Worm (Caenorhabditis elegans): Measurements from ENCODE around the gene R12H7.4.

Gene R12H7.4

ce11 chrX:13212528-13212927 lies 4.4 kb upstream of the R12H7.4 start:
- no peak for TF ChIP-seq unc-62 (GFP tag; optimal IDR thresholded peaks at IDR 0.05)

- no peak for TF ChIP-seq unc-62 (GFP tag; optimal IDR thresholded peaks at IDR 0.05)
Measured at ce11 chrX:13217940-13218339, 1.0 kb downstream of the R12H7.4 start.

ce11 chrX:13220609-13221008 lies 3.7 kb downstream of the R12H7.4 start:
- no peak for TF ChIP-seq unc-62 (GFP tag; optimal IDR thresholded peaks at IDR 0.05)

- no peak for TF ChIP-seq unc-62 (GFP tag; optimal IDR thresholded peaks at IDR 0.05)
Measured at ce11 chrX:13221357-13221756, 4.5 kb downstream of the R12H7.4 start, which contains the start of gene asp-4. asp-4 (minus strand) TSS chrX:13221462.

ce11 chrX:13223437-13223836 lies 6.5 kb downstream of the R12H7.4 start, which contains the start of gene skr-20:
skr-20 (minus strand) TSS chrX:13223537.
- no peak for TF ChIP-seq unc-62 (GFP tag; optimal IDR thresholded peaks at IDR 0.05)

- no peak for TF ChIP-seq unc-62 (GFP tag; optimal IDR thresholded peaks at IDR 0.05)
Measured at ce11 chrX:13224608-13225007, 7.7 kb downstream of the R12H7.4 start, which contains the start of gene skr-19. skr-19 (minus strand) TSS chrX:13224708.

ce11 chrX:13225111-13225905 lies 8.4 kb downstream of the R12H7.4 start:
- no peak for TF ChIP-seq unc-62 (GFP tag; optimal IDR thresholded peaks at IDR 0.05)

ce11 chrX:13226614-13227096 lies 9.8 kb downstream of the R12H7.4 start, which contains the start of gene skr-21:
skr-21 (minus strand) TSS chrX:13226664.
- no peak for TF ChIP-seq unc-62 (GFP tag; optimal IDR thresholded peaks at IDR 0.05)

- no peak for TF ChIP-seq unc-62 (GFP tag; optimal IDR thresholded peaks at IDR 0.05)
Measured at ce11 chrX:13227778-13228177, 10.9 kb downstream of the R12H7.4 start.

- TF ChIP-seq unc-62 (GFP tag; optimal IDR thresholded peaks at IDR 0.05), result no peak
Measured at ce11 chrX:13232259-13232658, 15.4 kb downstream of the R12H7.4 start, which contains the start of gene bgnt-1.5. bgnt-1.5 (minus strand) TSS chrX:13232359.

- no peak for TF ChIP-seq unc-62 (GFP tag; optimal IDR thresholded peaks at IDR 0.05)
Measured at ce11 chrX:13234879-13235278, 18.0 kb downstream of the R12H7.4 start, which contains the start of gene K08H2.2. K08H2.2 (minus strand) TSS chrX:13234979.

- no peak for TF ChIP-seq unc-62 (GFP tag; optimal IDR thresholded peaks at IDR 0.05)
Measured at ce11 chrX:13237102-13237501, 20.2 kb downstream of the R12H7.4 start, which contains the start of gene K08H2.3. K08H2.3 (plus strand) TSS chrX:13237402.

ce11 chrX:13238197-13238596 lies 21.3 kb downstream of the R12H7.4 start, which contains the start of gene K08H2.4:
K08H2.4 (plus strand) TSS chrX:13238497.
- TF ChIP-seq unc-62 (GFP tag; optimal IDR thresholded peaks at IDR 0.05), result no peak

- TF ChIP-seq unc-62 (GFP tag; optimal IDR thresholded peaks at IDR 0.05), result no peak
Measured at ce11 chrX:13242231-13242630, 25.3 kb downstream of the R12H7.4 start, which contains the start of gene K08H2.5. K08H2.5 (minus strand) TSS chrX:13242331.

- no peak for TF ChIP-seq unc-62 (GFP tag; optimal IDR thresholded peaks at IDR 0.05)
Measured at ce11 chrX:13245090-13245489, 28.2 kb downstream of the R12H7.4 start, which contains the start of gene hpl-1. hpl-1 (plus strand) TSS chrX:13245390.

ce11 chrX:13246668-13247358 lies 29.9 kb downstream of the R12H7.4 start:
- no peak for TF ChIP-seq unc-62 (GFP tag; optimal IDR thresholded peaks at IDR 0.05)
